Worm (Caenorhabditis elegans) whole organism, L4/young adult: ENCODE measurements around the gene col-140.

Experiments
- W03F9.2 ChIP-seq: fragments of 150-350 bp; optimal IDR thresholded peaks from 2 replicates; lab custom pipeline; 2014; ENCODE audit warnings: missing biosample characterization, missing genetic modification characterization
- him-1 ChIP-seq: sonication (generic microtip); optimal IDR thresholded peaks from 2 replicates; lab custom pipeline; 2016; ENCODE audit warnings: missing genotype, missing genetic modification reagents, missing genetic modification characterization, missing compliant biosample characterization

DNA sequence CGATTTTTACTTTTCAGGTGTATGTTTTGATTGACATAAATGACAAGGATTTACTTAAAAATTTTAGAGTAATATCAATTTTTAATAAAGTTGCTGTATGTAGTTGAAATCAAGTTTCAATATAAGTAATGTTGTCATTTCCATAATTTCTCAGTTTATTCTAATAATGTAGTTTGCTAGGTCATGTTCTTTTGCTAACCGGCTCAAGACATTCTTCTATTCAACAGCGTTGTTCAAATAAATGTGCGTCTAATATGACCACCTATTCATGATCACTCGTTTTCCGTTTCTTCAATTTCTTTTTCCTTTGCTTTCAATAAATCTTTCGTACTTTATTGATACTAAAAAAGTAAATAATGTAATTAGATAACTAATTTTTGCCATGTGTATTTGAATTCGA is 43.4 kb upstream of the col-140 start, which contains the start of gene C02G6.3:
- TF ChIP-seq him-1 (tag; lab: Kevin White, UChicago) (no peak), W03F9.2 (tag; lab: Kevin White, UChicago) (no peak)
